Worm (Caenorhabditis elegans) whole organism, L3 larva: ENCODE results near the gene Y41E3.18.
A peak's percentile ranks its signal among the peaks of the same experiment; 100 is the strongest.

Source experiments
- ZK546.5 ChIP-seq: sonication (generic microtip); optimal IDR thresholded peaks from 2 replicates; lab custom pipeline; 2017; ENCODE audit warnings: missing biosample characterization, missing genetic modification characterization
- ama-1 ChIP-seq: fragments of 150-350 bp; optimal IDR thresholded peaks from 2 replicates; lab custom pipeline; 2018
- ceh-16 ChIP-seq: sonication (generic microtip); optimal IDR thresholded peaks from 2 replicates; lab custom pipeline; 2017; ENCODE audit warnings: missing biosample characterization, missing genetic modification characterization
- ceh-28 ChIP-seq: fragments of 150-350 bp; optimal IDR thresholded peaks from 2 replicates; lab custom pipeline; 2014; ENCODE audit warnings: missing biosample characterization, missing genetic modification reagents, missing genetic modification characterization
- ceh-9 ChIP-seq: sonication (generic microtip); optimal IDR thresholded peaks from 2 replicates; lab custom pipeline; 2018; ENCODE audit warnings: missing biosample characterization, missing genetic modification characterization
- daf-12 ChIP-seq: fragments of 150-350 bp; optimal IDR thresholded peaks from 2 replicates; lab custom pipeline; 2014; ENCODE audit warnings: missing biosample characterization, missing genetic modification reagents, missing genetic modification characterization
- egl-27 ChIP-seq: sonication (generic microtip); optimal IDR thresholded peaks from 4 replicates; lab custom pipeline; 2017; ENCODE audit warnings: missing biosample characterization, missing genetic modification reagents, missing genetic modification characterization
- egl-5 ChIP-seq: fragments of 150-350 bp; optimal IDR thresholded peaks from 2 replicates; lab custom pipeline; 2017; ENCODE audit warnings: missing biosample characterization, missing genetic modification reagents, missing genetic modification characterization, inconsistent platforms
- elt-1 ChIP-seq: fragments of 150-350 bp; optimal IDR thresholded peaks from 2 replicates; lab custom pipeline; 2014; ENCODE audit warnings: missing biosample characterization, missing genetic modification characterization
- elt-2 ChIP-seq: sonication (generic microtip); optimal IDR thresholded peaks from 2 replicates; lab custom pipeline; 2016; ENCODE audit warnings: missing genetic modification reagents, mild to moderate bottlenecking, missing genetic modification characterization, missing compliant biosample characterization
- elt-3 ChIP-seq, 3 experiments: fragments of 150-350 bp in 1 of 3; sonication (generic microtip) in 2 of 3; optimal IDR thresholded peaks; 2 replicates in 2 of 3; 4 replicates in 1 of 3; lab custom pipeline; 2014 to 2017; ENCODE audit warnings: missing biosample characterization in 3 of 3, missing genetic modification characterization in 3 of 3
- eor-1 ChIP-seq, 2 experiments: fragments of 150-350 bp; optimal IDR thresholded peaks; 2 replicates each; lab custom pipeline; 2014 to 2018; ENCODE audit warnings: missing biosample characterization in 2 of 2, missing genetic modification characterization in 2 of 2
- fkh-10 ChIP-seq: sonication (generic microtip); optimal IDR thresholded peaks from 2 replicates; lab custom pipeline; 2017; ENCODE audit warnings: missing biosample characterization, missing genetic modification reagents, missing genetic modification characterization
- fkh-2 ChIP-seq: fragments of 150-350 bp; optimal IDR thresholded peaks from 2 replicates; lab custom pipeline; 2014; ENCODE audit warnings: missing biosample characterization, missing genetic modification reagents, missing genetic modification characterization
- fos-1 ChIP-seq: fragments of 150-350 bp; optimal IDR thresholded peaks from 2 replicates; lab custom pipeline; 2014; ENCODE audit warnings: missing biosample characterization, missing genetic modification characterization
- jun-1 ChIP-seq: fragments of 150-350 bp; optimal IDR thresholded peaks from 2 replicates; lab custom pipeline; 2014; ENCODE audit warnings: missing biosample characterization, missing genetic modification reagents, missing genetic modification characterization
- lin-15B ChIP-seq: fragments of 150-350 bp; optimal IDR thresholded peaks from 2 replicates; lab custom pipeline; 2014; ENCODE audit warnings: missing biosample characterization, missing genetic modification characterization
- lsy-12 ChIP-seq: sonication (generic microtip); optimal IDR thresholded peaks from 2 replicates; lab custom pipeline; 2016; ENCODE audit warnings: mild to moderate bottlenecking, missing genetic modification characterization, missing compliant biosample characterization
- mdl-1 ChIP-seq: fragments of 150-350 bp; optimal IDR thresholded peaks from 2 replicates; lab custom pipeline; 2014; ENCODE audit warnings: missing biosample characterization, missing genetic modification characterization
- nfya-1 ChIP-seq: sonication (generic microtip); optimal IDR thresholded peaks from 2 replicates; lab custom pipeline; 2017; ENCODE audit warnings: missing genetic modification characterization, mild to moderate bottlenecking, missing compliant biosample characterization, antibody characterized with exemption, moderate library complexity; ENCODE audit not compliant: insufficient read depth
- nhr-11 ChIP-seq: fragments of 150-350 bp; optimal IDR thresholded peaks from 2 replicates; lab custom pipeline; 2014; ENCODE audit warnings: missing biosample characterization, missing genetic modification characterization
- nhr-12 ChIP-seq: fragments of 150-350 bp; optimal IDR thresholded peaks from 2 replicates; lab custom pipeline; 2014; ENCODE audit warnings: missing biosample characterization, missing genetic modification characterization
- nhr-23 ChIP-seq: fragments of 150-350 bp; optimal IDR thresholded peaks from 2 replicates; lab custom pipeline; 2014; ENCODE audit warnings: missing biosample characterization, missing genetic modification reagents, missing genetic modification characterization
- nhr-237 ChIP-seq: fragments of 150-350 bp; optimal IDR thresholded peaks from 2 replicates; lab custom pipeline; 2014; ENCODE audit warnings: missing biosample characterization, missing genetic modification characterization
- nhr-25 ChIP-seq: sonication (generic microtip); optimal IDR thresholded peaks from 2 replicates; lab custom pipeline; 2017; ENCODE audit warnings: missing biosample characterization, missing genetic modification characterization
- nhr-28 ChIP-seq: fragments of 150-350 bp; optimal IDR thresholded peaks from 2 replicates; lab custom pipeline; 2014; ENCODE audit warnings: missing biosample characterization, missing genetic modification characterization
- nhr-43 ChIP-seq: sonication (generic microtip); optimal IDR thresholded peaks from 2 replicates; lab custom pipeline; 2016; ENCODE audit warnings: mild to moderate bottlenecking, missing genetic modification characterization, missing compliant biosample characterization; ENCODE audit not compliant: poor library complexity, severe bottlenecking
- nhr-67 ChIP-seq: fragments of 150-350 bp; optimal IDR thresholded peaks from 2 replicates; lab custom pipeline; 2014; ENCODE audit warnings: missing biosample characterization, missing genetic modification characterization
- nhr-76 ChIP-seq: fragments of 150-350 bp; sonication (generic microtip); optimal IDR thresholded peaks from 5 replicates; lab custom pipeline; 2014; ENCODE audit warnings: missing biosample characterization, missing genetic modification characterization
- nhr-77 ChIP-seq: fragments of 150-350 bp; optimal IDR thresholded peaks from 2 replicates; lab custom pipeline; 2014; ENCODE audit warnings: missing biosample characterization, missing genetic modification characterization
- pha-4 ChIP-seq: fragments of 150-350 bp; optimal IDR thresholded peaks from 2 replicates; lab custom pipeline; 2014; ENCODE audit warnings: missing biosample characterization, missing genetic modification reagents, missing genetic modification characterization
- pqm-1 ChIP-seq: fragments of 150-350 bp; optimal IDR thresholded peaks from 2 replicates; lab custom pipeline; 2017; ENCODE audit warnings: missing biosample characterization, missing genetic modification characterization, inconsistent platforms
- sea-2 ChIP-seq: fragments of 150-350 bp; sonication (generic microtip); optimal IDR thresholded peaks from 4 replicates; lab custom pipeline; 2014; ENCODE audit warnings: missing biosample characterization, missing genetic modification reagents, missing genetic modification characterization
- skn-1 ChIP-seq: fragments of 150-350 bp; optimal IDR thresholded peaks from 2 replicates; lab custom pipeline; 2014; ENCODE audit warnings: missing biosample characterization, missing genetic modification characterization
- snpc-4 ChIP-seq: fragments of 150-350 bp; optimal IDR thresholded peaks from 2 replicates; lab custom pipeline; 2014; ENCODE audit warnings: missing biosample characterization, missing genetic modification characterization
- tbx-2 ChIP-seq: sonication (generic microtip); optimal IDR thresholded peaks from 2 replicates; lab custom pipeline; 2016; ENCODE audit warnings: mild to moderate bottlenecking, missing genetic modification characterization, missing compliant biosample characterization
- unc-39 ChIP-seq: sonication (generic microtip); optimal IDR thresholded peaks from 4 replicates; lab custom pipeline; 2017; ENCODE audit warnings: missing biosample characterization, missing genetic modification characterization
- unc-62 ChIP-seq: fragments of 150-350 bp; sonication (generic microtip); optimal IDR thresholded peaks from 4 replicates; lab custom pipeline; 2014; ENCODE audit warnings: missing biosample characterization, missing genetic modification reagents, missing genetic modification characterization
- zag-1 ChIP-seq: fragments of 150-350 bp; optimal IDR thresholded peaks from 2 replicates; lab custom pipeline; 2014; ENCODE audit warnings: missing biosample characterization, missing genetic modification characterization
- ztf-11 ChIP-seq: fragments of 150-350 bp; optimal IDR thresholded peaks from 2 replicates; lab custom pipeline; 2014; ENCODE audit warnings: missing biosample characterization, missing genetic modification characterization
- ztf-4 ChIP-seq: fragments of 150-350 bp; optimal IDR thresholded peaks from 2 replicates; lab custom pipeline; 2014; ENCODE audit warnings: missing biosample characterization, missing genetic modification characterization

Y41E3.18 gene

DNA sequence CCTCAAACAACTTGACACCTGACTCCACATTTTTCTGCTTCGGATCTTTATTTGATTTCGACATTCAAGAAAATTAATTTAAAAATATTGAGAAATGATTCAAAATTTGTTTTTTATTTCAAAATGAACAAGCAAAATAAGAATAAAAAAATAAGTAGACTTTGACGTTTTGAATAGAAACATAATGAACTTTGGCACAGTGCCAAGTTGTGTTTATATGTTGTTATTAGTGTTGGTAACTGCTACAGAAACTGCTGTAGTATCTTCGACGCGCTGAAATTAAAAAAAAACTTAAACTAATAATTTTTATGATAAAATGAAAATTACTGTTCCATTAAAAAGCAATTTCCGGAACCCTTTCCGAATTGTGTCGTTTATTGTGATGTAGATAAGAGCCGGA lies at the start of gene Y41E3.18:
Gene Y41E3.18 (minus strand): TSS at position 101 of the 400 bp plus-strand sequence.
- no peak for TF ChIP-seq egl-27 (tag; lab: Kevin White, UChicago)
- TF ChIP-seq nhr-28 = no peak
- TF ChIP-seq ceh-28 (tag; lab: Kevin White, UChicago) = no peak
- no peak for TF ChIP-seq elt-3 (tag; optimal IDR thresholded peaks at IDR 0.05; lab: Kevin White, UChicago)
- TF ChIP-seq lin-15B (tag; lab: Kevin White, UChicago) = no peak
- no peak for TF ChIP-seq elt-1 (tag; lab: Kevin White, UChicago)
- no peak for TF ChIP-seq tbx-2 (tag; lab: Kevin White, UChicago)
- TF ChIP-seq unc-62 = no peak
- no peak for TF ChIP-seq nhr-23 (tag; lab: Kevin White, UChicago)
- no peak for TF ChIP-seq egl-5
- no peak for TF ChIP-seq lsy-12 (tag; lab: Kevin White, UChicago)
- TF ChIP-seq nhr-77 (tag; lab: Kevin White, UChicago) = no peak
- no peak for TF ChIP-seq nfya-1 (tag; lab: Kevin White, UChicago)
- no peak for TF ChIP-seq eor-1 (tag; optimal IDR thresholded peaks at IDR 0.05; lab: Kevin White, UChicago)
- TF ChIP-seq snpc-4 = no peak
- no peak for TF ChIP-seq nhr-25 (tag; lab: Kevin White, UChicago)
- TF ChIP-seq fkh-10 (GFP tag; lab: Kevin White, UChicago) = no peak
- TF ChIP-seq elt-2 = no peak
- TF ChIP-seq, all 47 proteins: peak for 0

ce11 chrIV:15114324-15114723 lies 48.8 kb upstream of the Y41E3.18 start, which contains the start of gene M199.135:
Gene M199.135 (plus strand): TSS chrIV:15114624.
- TF ChIP-seq snpc-4 (no peak), skn-1 (tag; lab: Kevin White, UChicago) (no peak), nhr-43 (no peak), nhr-28 (no peak), nhr-12 (tag; lab: Kevin White, UChicago) (no peak), ZK546.5 (tag; lab: Kevin White, UChicago) (no peak), sea-2 (no peak), ceh-28 (tag; lab: Kevin White, UChicago) (no peak), nhr-237 (tag; lab: Kevin White, UChicago) (no peak), ztf-11 (tag; lab: Kevin White, UChicago) (no peak), nfya-1 (tag; lab: Kevin White, UChicago) (no peak), egl-5 (no peak)

DNA sequence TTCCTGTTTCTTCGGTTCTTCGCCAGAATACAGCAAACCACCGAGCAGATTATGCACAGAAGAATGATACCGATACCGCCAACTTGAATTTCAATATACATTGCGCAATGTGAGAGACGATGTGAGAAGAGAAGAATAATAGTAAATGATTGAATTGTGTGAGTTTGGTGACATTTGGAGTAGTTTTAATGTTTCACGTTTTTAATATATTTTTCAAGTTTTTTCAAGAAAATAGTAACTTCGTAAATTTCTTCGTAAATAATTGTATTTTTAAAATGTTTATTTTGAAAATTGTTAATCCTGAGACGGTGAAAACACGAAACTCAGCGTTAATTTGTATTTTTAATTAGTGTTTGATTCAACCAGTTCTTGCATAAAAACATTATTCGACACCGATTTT lies 47.6 kb upstream of the Y41E3.18 start, which contains the start of gene M199.134:
Gene M199.134 (minus strand): TSS at position 101 of the 400 bp plus-strand sequence.
- TF ChIP-seq fkh-2 (tag; lab: Kevin White, UChicago) = no peak
- no peak for TF ChIP-seq daf-12 (tag; lab: Kevin White, UChicago)
- TF ChIP-seq ceh-28 (tag; lab: Kevin White, UChicago) = no peak
- TF ChIP-seq ztf-11 (tag; lab: Kevin White, UChicago) = no peak
- no peak for TF ChIP-seq eor-1 (tag; optimal IDR thresholded peaks at IDR 0.05; lab: Kevin White, UChicago)
- TF ChIP-seq snpc-4 = no peak
- no peak for TF ChIP-seq zag-1
- TF ChIP-seq ztf-4 = no peak
- no peak for TF ChIP-seq nhr-43
- no peak for TF ChIP-seq mdl-1
- no peak for TF ChIP-seq nhr-23 (tag; lab: Kevin White, UChicago)
- TF ChIP-seq fkh-10 (GFP tag; lab: Kevin White, UChicago) = no peak
- TF ChIP-seq ama-1 (lab: Kevin White, UChicago) = no peak

DNA sequence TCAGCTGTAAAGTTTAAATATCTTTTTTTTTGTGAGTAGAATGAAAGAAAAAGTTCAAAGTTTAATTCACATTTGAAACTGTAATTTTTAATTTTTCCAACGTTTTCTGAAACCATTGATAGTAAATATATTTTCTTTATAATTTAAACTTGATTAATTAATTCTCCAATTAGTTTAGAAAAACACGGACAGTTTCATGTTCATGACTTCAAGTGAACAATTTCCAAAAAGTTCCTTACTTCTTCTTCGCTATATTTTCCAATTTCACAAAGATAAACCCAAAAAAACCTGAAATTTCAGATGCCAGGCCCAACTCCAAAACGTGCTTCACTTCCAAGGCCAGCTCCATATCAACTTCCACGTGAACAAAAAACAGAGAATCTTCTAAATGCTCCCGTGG lies 42.9 kb upstream of the Y41E3.18 start, which contains the start of gene M199.2:
Gene M199.2 (plus strand): TSS at position 301 of the 400 bp plus-strand sequence.
- TF ChIP-seq daf-12 (tag; lab: Kevin White, UChicago) = no peak
- no peak for TF ChIP-seq nhr-43

DNA sequence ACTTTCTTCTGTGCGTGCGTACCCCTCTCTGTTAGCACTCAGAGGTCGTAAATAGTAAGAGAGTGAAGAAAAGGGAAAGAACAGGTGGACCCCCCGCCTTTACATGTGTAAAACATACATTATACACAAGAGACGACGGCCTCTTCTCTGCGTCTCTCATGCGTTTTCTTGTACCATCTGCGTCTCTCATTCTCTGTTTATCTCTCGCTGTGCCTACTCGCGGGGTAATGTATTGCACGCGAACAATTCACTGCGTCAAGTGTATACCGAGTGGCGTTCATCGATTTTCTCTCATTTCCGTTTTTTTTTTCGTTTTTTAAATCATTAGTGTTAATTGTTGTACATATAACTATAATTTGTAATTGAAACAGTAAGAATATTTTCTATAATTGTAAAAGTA lies 41.7 kb upstream of the Y41E3.18 start:
- TF ChIP-seq lsy-12 (tag; lab: Kevin White, UChicago) (no peak), pqm-1 (tag; lab: Kevin White, UChicago) (peak; percentile 24), egl-5 (no peak), ceh-28 (tag; lab: Kevin White, UChicago) (peak; percentile 28), pha-4 (tag; lab: Kevin White, UChicago) (peak; percentile 35), fos-1 (tag; lab: Kevin White, UChicago) (no peak), lin-15B (tag; lab: Kevin White, UChicago) (no peak), jun-1 (no peak), zag-1 (no peak), nhr-28 (no peak), unc-39 (no peak), ceh-16 (tag; lab: Kevin White, UChicago) (no peak), nhr-67 (no peak), nhr-11 (tag; lab: Kevin White, UChicago) (no peak), skn-1 (tag; lab: Kevin White, UChicago) (no peak), ceh-9 (tag; lab: Kevin White, UChicago) (no peak), ztf-4 (no peak), daf-12 (tag; lab: Kevin White, UChicago) (no peak), ZK546.5 (tag; lab: Kevin White, UChicago) (no peak), eor-1 (tag; optimal IDR thresholded peaks at IDR 0.05; lab: Kevin White, UChicago) (no peak), nhr-12 (tag; lab: Kevin White, UChicago) (no peak), nhr-76 (tag; lab: Kevin White, UChicago) (no peak), elt-1 (tag; lab: Kevin White, UChicago) (no peak), elt-2 (no peak), fkh-2 (tag; lab: Kevin White, UChicago) (no peak)
